Fruit fly (Drosophila melanogaster): ENCODE measurements around the gene oc.

Gene oc

dm6 chrX:8656550-8657431 lies 6.3 kb upstream of the oc start (continued):
- peak; percentile 68 to 88 for TF ChIP-seq chif (GFP tag; optimal IDR thresholded peaks at IDR 0.05)
- TF ChIP-seq ranshi (GFP tag; IDR thresholded peaks at IDR 0.05) = peak; percentile 67; the same call in 1 of the 2 replicates
- TF ChIP-seq da (GFP tag; optimal IDR thresholded peaks at IDR 0.05) = peak; percentile 5
- TF ChIP-seq CG10366 (GFP tag; IDR thresholded peaks at IDR 0.05) = peak; percentile 55; the same call in 1 of the 2 replicates
- TF ChIP-seq CG42726 (GFP tag; IDR thresholded peaks at IDR 0.05; ENCODE audit: partially characterized antibody) = no peak
- TF ChIP-seq Trl (optimal IDR thresholded peaks at IDR 0.05) = peak; percentile 29 to 69
- peak; percentile 78 for TF ChIP-seq Trl (GFP tag; optimal IDR thresholded peaks at IDR 0.05)
- peak; percentile 3 for TF ChIP-seq sima (GFP tag; optimal IDR thresholded peaks at IDR 0.05)
- TF ChIP-seq CG18764 (GFP tag; optimal IDR thresholded peaks at IDR 0.05) = peak; percentile 47
- peak; percentile 60 for TF ChIP-seq CG12236 (GFP tag; optimal IDR thresholded peaks at IDR 0.05)
- TF ChIP-seq CG1647 (GFP tag; optimal IDR thresholded peaks at IDR 0.05) = peak; percentile 7
- no peak for TF ChIP-seq kah (GFP tag; optimal IDR thresholded peaks at IDR 0.05)
- peak; percentile 16 for TF ChIP-seq fu2 (GFP tag; optimal IDR thresholded peaks at IDR 0.05)
- 0 out of 2 replicates have a peak, but pooled peaks have one; percentile 35 for TF ChIP-seq CG7372 (GFP tag; IDR thresholded peaks at IDR 0.05)
- peak; percentile 1 for TF ChIP-seq Dip3 (GFP tag; optimal IDR thresholded peaks at IDR 0.05)
- TF ChIP-seq tna (GFP tag; IDR thresholded peaks at IDR 0.05; ENCODE audit: partially characterized antibody) = no peak
- peak; percentile 61 for TF ChIP-seq org-1 (GFP tag; optimal IDR thresholded peaks at IDR 0.05)
- peak; percentile 82 for TF ChIP-seq Spps (tag; optimal IDR thresholded peaks at IDR 0.05)
- no peak for TF ChIP-seq NK7.1 (GFP tag; optimal IDR thresholded peaks at IDR 0.05)
- no peak for TF ChIP-seq run (tag; optimal IDR thresholded peaks at IDR 0.05)
- peak; percentile 77 for TF ChIP-seq dan (GFP tag; IDR thresholded peaks at IDR 0.05)
- no peak for TF ChIP-seq exex (tag; optimal IDR thresholded peaks at IDR 0.05)
- no peak for TF ChIP-seq C15 (GFP tag; IDR thresholded peaks at IDR 0.05)
- peak; percentile 51; the same call in 1 of the 2 replicates for TF ChIP-seq Gsc (GFP tag; IDR thresholded peaks at IDR 0.05)
- peak; percentile 81 for TF ChIP-seq Oli (tag; optimal IDR thresholded peaks at IDR 0.05)
- TF ChIP-seq CG14860 (GFP tag; IDR thresholded peaks at IDR 0.05; ENCODE audit: partially characterized antibody) = no peak
- TF ChIP-seq CG2889 (GFP tag; IDR thresholded peaks at IDR 0.05) = 0 out of 3 replicates have a peak, but pooled peaks have one; percentile 41
- TF ChIP-seq cwo (GFP tag; optimal IDR thresholded peaks at IDR 0.05) = peak; percentile 16
- peak; percentile 21 for TF ChIP-seq cg (GFP tag; optimal IDR thresholded peaks at IDR 0.05)
- TF ChIP-seq odd (GFP tag; optimal IDR thresholded peaks at IDR 0.05) = peak; percentile 41
- no peak for TF ChIP-seq YL-1 (GFP tag; optimal IDR thresholded peaks at IDR 0.05)
- TF ChIP-seq vnd (GFP tag; IDR thresholded peaks at IDR 0.05; ENCODE audit: partially characterized antibody) = no peak
- no peak for TF ChIP-seq chinmo (GFP tag; IDR thresholded peaks at IDR 0.05; ENCODE audit: partially characterized antibody)
- peak; percentile 73 for TF ChIP-seq pnt (GFP tag; optimal IDR thresholded peaks at IDR 0.05)
- no peak for TF ChIP-seq Jarid2 (GFP tag; optimal IDR thresholded peaks at IDR 0.05)
- TF ChIP-seq CG30431 (GFP tag; optimal IDR thresholded peaks at IDR 0.05) = peak; percentile 83
- TF ChIP-seq CG15479 (GFP tag; optimal IDR thresholded peaks at IDR 0.05) = no peak
- peak; percentile 55; the same call in 1 of the 2 replicates for TF ChIP-seq Nf-YA (GFP tag; IDR thresholded peaks at IDR 0.05)
- TF ChIP-seq CG3838 (GFP tag; optimal IDR thresholded peaks at IDR 0.05) = no peak
- TF ChIP-seq CG12659 (GFP tag; optimal IDR thresholded peaks at IDR 0.05) = peak; percentile 35
- TF ChIP-seq sens (GFP tag) = peak; percentile 96
- peak; percentile 77 for TF ChIP-seq CoRest (tag; optimal IDR thresholded peaks at IDR 0.05)
- peak; percentile 80 for TF ChIP-seq CG8388 (GFP tag; optimal IDR thresholded peaks at IDR 0.05)
- peak; percentile 72 for TF ChIP-seq CG8089 (GFP tag; optimal IDR thresholded peaks at IDR 0.05)
- peak; percentile 54 for TF ChIP-seq CG10565 (GFP tag; optimal IDR thresholded peaks at IDR 0.05)
- peak; percentile 61 for TF ChIP-seq disco-r (GFP tag; optimal IDR thresholded peaks at IDR 0.05)
- peak; percentile 86 for TF ChIP-seq CG18262 (tag; optimal IDR thresholded peaks at IDR 0.05)
- TF ChIP-seq D (optimal IDR thresholded peaks at IDR 0.05) = no peak
- TF ChIP-seq D (GFP tag; optimal IDR thresholded peaks at IDR 0.05) = peak; percentile 81
